Worm (Caenorhabditis elegans): ENCODE results near the gene set-22.

ce11 chrV:10453466-10453865 is 16.8 kb downstream of the set-22 start, which contains the start of gene Y32F6A.5:
- no peak for TF ChIP-seq dao-5 (tag; optimal IDR thresholded peaks at IDR 0.05)
- TF ChIP-seq W03F9.2 (tag; optimal IDR thresholded peaks at IDR 0.05): no peak
